Fruit fly (Drosophila melanogaster) whole organism, embryonic: ENCODE results near the gene CG14400.

Experiments used
- Aef1 ChIP-seq: fragments of 200-800 bp; sonication (Bioruptor generic); IDR thresholded peaks from 3 replicates; pipeline ENCODE4 v1.3.6; 2022; ENCODE audit warnings: missing biosample characterization, missing genetic modification characterization
- CG10274 ChIP-seq: fragments of 200-800 bp; sonication (Bioruptor generic); optimal IDR thresholded peaks from 3 replicates; lab custom pipeline; 2017; ENCODE audit warnings: missing biosample characterization, mild to moderate bottlenecking, missing genetic modification characterization
- CG11456 ChIP-seq: fragments of 200-800 bp; sonication (Bioruptor generic); IDR thresholded peaks from 3 replicates; pipeline ENCODE4 v1.3.6; 2022; ENCODE audit warnings: missing biosample characterization, missing genetic modification characterization
- CG11695 ChIP-seq: fragments of 200-800 bp; sonication (Bioruptor generic); IDR thresholded peaks from 3 replicates; pipeline ENCODE4 v1.3.6; 2022; ENCODE audit warnings: missing biosample characterization, missing genetic modification characterization
- CG12104 ChIP-seq: fragments of 200-800 bp; sonication (Bioruptor generic); optimal IDR thresholded peaks from 3 replicates; lab custom pipeline; 2016; ENCODE audit warnings: missing biosample characterization, missing genetic modification characterization
- CG12236 ChIP-seq: fragments of 200-800 bp; sonication (Bioruptor generic); optimal IDR thresholded peaks from 2 replicates; lab custom pipeline; 2016; ENCODE audit warnings: missing biosample characterization, missing genetic modification characterization
- CG12942 ChIP-seq: fragments of 200-800 bp; sonication (Bioruptor generic); optimal IDR thresholded peaks from 3 replicates; lab custom pipeline; 2016; ENCODE audit warnings: missing biosample characterization, missing genetic modification characterization
- CG15073 ChIP-seq: fragments of 200-800 bp; sonication (Bioruptor generic); optimal IDR thresholded peaks from 2 replicates; lab custom pipeline; 2016; ENCODE audit warnings: missing biosample characterization, missing genetic modification characterization
- CG15479 ChIP-seq: fragments of 200-800 bp; sonication (Bioruptor generic); optimal IDR thresholded peaks from 3 replicates; lab custom pipeline; 2019; ENCODE audit warnings: missing biosample characterization, mild to moderate bottlenecking, missing genetic modification characterization, moderate library complexity
- CG17568 ChIP-seq: fragments of 200-800 bp; sonication (Bioruptor generic); optimal IDR thresholded peaks from 2 replicates; lab custom pipeline; 2018; ENCODE audit warnings: missing biosample characterization, mild to moderate bottlenecking, missing genetic modification characterization, moderate library complexity
- CG17612 ChIP-seq: fragments of 200-800 bp; sonication (Bioruptor generic); IDR thresholded peaks from 2 replicates; pipeline ENCODE4 v1.3.6; 2022; ENCODE audit warnings: missing biosample characterization, missing genetic modification characterization
- CG1792 ChIP-seq: fragments of 200-800 bp; sonication (Bioruptor generic); optimal IDR thresholded peaks from 2 replicates; lab custom pipeline; 2016; ENCODE audit warnings: missing biosample characterization, missing genetic modification characterization
- CG18262 ChIP-seq: fragments of 200-800 bp; optimal IDR thresholded peaks from 3 replicates; lab custom pipeline; 2019; ENCODE audit warnings: missing biosample characterization, mild to moderate bottlenecking, missing genetic modification characterization, moderate library complexity
- CG3407 ChIP-seq: fragments of 200-800 bp; sonication (Bioruptor generic); optimal IDR thresholded peaks from 2 replicates; lab custom pipeline; 2018; ENCODE audit warnings: missing biosample characterization, mild to moderate bottlenecking, missing genetic modification characterization
- CG3726 ChIP-seq: fragments of 200-800 bp; sonication (Bioruptor generic); IDR thresholded peaks from 3 replicates; pipeline ENCODE4, ENCODE4 v1.3.6; 2022; ENCODE audit warnings: missing biosample characterization, missing genetic modification characterization
- CG3847 ChIP-seq: fragments of 200-800 bp; sonication (Bioruptor generic); IDR thresholded peaks from 2 replicates; pipeline ENCODE4 v1.3.6; 2022; ENCODE audit warnings: missing biosample characterization, missing genetic modification characterization
- CG6791 ChIP-seq: fragments of 200-800 bp; sonication (Bioruptor generic); IDR thresholded peaks from 3 replicates; pipeline ENCODE4 v1.3.6; 2022; ENCODE audit warnings: missing biosample characterization, missing genetic modification characterization; ENCODE audit not compliant: partially characterized antibody
- CG7963 ChIP-seq: fragments of 200-800 bp; sonication (Bioruptor generic); IDR thresholded peaks from 3 replicates; pipeline ENCODE4 v1.3.6; 2022; ENCODE audit warnings: missing biosample characterization, missing genetic modification characterization; ENCODE audit not compliant: partially characterized antibody
- CG9876 ChIP-seq: fragments of 200-800 bp; sonication (Bioruptor generic); optimal IDR thresholded peaks from 2 replicates; lab custom pipeline; 2016; ENCODE audit warnings: missing biosample characterization, missing genetic modification characterization
- Camta ChIP-seq: fragments of 200-800 bp; sonication (Bioruptor generic); optimal IDR thresholded peaks from 2 replicates; lab custom pipeline; 2016; ENCODE audit warnings: missing biosample characterization, missing genetic modification characterization
- Dp ChIP-seq: fragments of 200-800 bp; sonication (Bioruptor generic); optimal IDR thresholded peaks from 2 replicates; lab custom pipeline; 2018; ENCODE audit warnings: missing biosample characterization, mild to moderate bottlenecking, missing genetic modification characterization, moderate library complexity
- Drgx ChIP-seq: fragments of 200-800 bp; sonication (Bioruptor generic); IDR thresholded peaks from 2 replicates; pipeline ENCODE4 v1.3.6; 2022; ENCODE audit warnings: missing biosample characterization, missing genetic modification characterization
- ERR ChIP-seq: fragments of 200-800 bp; sonication (Bioruptor generic); optimal IDR thresholded peaks from 2 replicates; lab custom pipeline; 2016; ENCODE audit warnings: missing biosample characterization, missing genetic modification characterization
- Fer3 ChIP-seq: fragments of 200-800 bp; sonication (Bioruptor generic); optimal IDR thresholded peaks from 2 replicates; lab custom pipeline; 2018; ENCODE audit warnings: missing biosample characterization, mild to moderate bottlenecking, missing genetic modification characterization, moderate library complexity
- Gsc ChIP-seq: fragments of 200-800 bp; sonication (Bioruptor generic); IDR thresholded peaks from 2 replicates; pipeline ENCODE4 v1.3.6; 2022; ENCODE audit warnings: missing biosample characterization, missing genetic modification characterization
- Hmx ChIP-seq: fragments of 200-800 bp; sonication (Bioruptor generic); optimal IDR thresholded peaks from 2 replicates; lab custom pipeline; 2016; ENCODE audit warnings: missing biosample characterization, missing genetic modification characterization
- Optix ChIP-seq: fragments of 200-800 bp; sonication (Bioruptor generic); IDR thresholded peaks from 3 replicates; pipeline ENCODE4 v1.3.6; 2022; ENCODE audit warnings: missing biosample characterization, missing genetic modification characterization
- Poxn ChIP-seq: fragments of 200-800 bp; sonication (Bioruptor generic); IDR thresholded peaks from 2 replicates; pipeline ENCODE4 v1.3.6; 2022; ENCODE audit warnings: missing biosample characterization, missing genetic modification characterization
- Rfx ChIP-seq: fragments of 200-800 bp; sonication (Bioruptor generic); IDR thresholded peaks from 2 replicates; pipeline ENCODE4 v1.3.6; 2022; ENCODE audit warnings: missing biosample characterization, missing genetic modification characterization
- Taf1 ChIP-seq: fragments of 200-800 bp; sonication (Bioruptor generic); IDR thresholded peaks from 2 replicates; pipeline ENCODE4 v1.3.6; 2022; ENCODE audit warnings: missing biosample characterization, missing genetic modification characterization
- Tbp ChIP-seq: fragments of >200 bp; optimal IDR thresholded peaks from 2 replicates; lab custom pipeline; 2018; ENCODE audit warnings: missing biosample characterization, missing genetic modification characterization
- Usf ChIP-seq: fragments of 200-800 bp; sonication (Bioruptor generic); optimal IDR thresholded peaks from 2 replicates; lab custom pipeline; 2017; ENCODE audit warnings: missing genotype, missing biosample characterization, missing genetic modification characterization
- abd-A ChIP-seq: fragments of 200-800 bp; sonication (Bioruptor generic); optimal IDR thresholded peaks from 3 replicates; lab custom pipeline; 2019; ENCODE audit warnings: missing biosample characterization, mild to moderate bottlenecking, missing genetic modification characterization, moderate library complexity
- bowl ChIP-seq: fragments of 200-800 bp; sonication (Bioruptor generic); IDR thresholded peaks from 2 replicates; pipeline ENCODE4 v1.3.6; 2022; ENCODE audit warnings: missing biosample characterization, missing genetic modification characterization
- dati ChIP-seq: fragments of 200-800 bp; sonication (Bioruptor generic); IDR thresholded peaks from 2 replicates; pipeline ENCODE4 v1.3.6; 2022; ENCODE audit warnings: missing biosample characterization, missing genetic modification characterization
- dpn ChIP-seq, 2 experiments: fragments of 200-800 bp; sonication (Bioruptor generic); optimal IDR thresholded peaks; 3 replicates each; lab custom pipeline; 2016; ENCODE audit warnings: missing biosample characterization in 2 of 2, missing genetic modification characterization in 2 of 2
- fru ChIP-seq: fragments of >200 bp; optimal IDR thresholded peaks from 2 replicates; lab custom pipeline; 2017
- ftz-f1 ChIP-seq: fragments of 200-800 bp; sonication (Bioruptor generic); optimal IDR thresholded peaks from 2 replicates; lab custom pipeline; 2016; ENCODE audit warnings: missing biosample characterization, missing genetic modification characterization
- gcm2 ChIP-seq: fragments of 200-800 bp; sonication (Bioruptor generic); optimal IDR thresholded peaks from 2 replicates; lab custom pipeline; 2016; ENCODE audit warnings: missing biosample characterization, missing genetic modification characterization
- jigr1 ChIP-seq: fragments of 200-800 bp; sonication (Bioruptor generic); IDR thresholded peaks from 3 replicates; pipeline ENCODE4 v1.3.6; 2022; ENCODE audit warnings: missing biosample characterization, missing genetic modification characterization
- jumu ChIP-seq: fragments of 200-800 bp; sonication (Bioruptor generic); optimal IDR thresholded peaks from 3 replicates; lab custom pipeline; 2016; ENCODE audit warnings: missing biosample characterization, missing genetic modification characterization
- lmd ChIP-seq: fragments of 200-800 bp; sonication (Bioruptor generic); IDR thresholded peaks from 2 replicates; pipeline ENCODE4 v1.3.6; 2022; ENCODE audit warnings: missing biosample characterization, missing genetic modification characterization
- lov ChIP-seq, 2 experiments: fragments of 200-800 bp in 1 of 2; fragments of >200 bp in 1 of 2; sonication (Bioruptor generic) in 1 of 2; IDR thresholded peaks in 1 of 2; optimal IDR thresholded peaks in 1 of 2; 2 replicates in 1 of 2; 3 replicates in 1 of 2; pipeline versions ENCODE4 v1.3.6 to Lab custom; 2017 to 2022; ENCODE audit warnings: missing biosample characterization in 1 of 2, missing genetic modification characterization in 1 of 2
- odd ChIP-seq: fragments of 200-800 bp; sonication (Bioruptor generic); optimal IDR thresholded peaks from 2 replicates; lab custom pipeline; 2017; ENCODE audit warnings: missing biosample characterization, mild to moderate bottlenecking, missing genetic modification characterization
- peb ChIP-seq: fragments of 200-800 bp; sonication (Bioruptor generic); IDR thresholded peaks from 2 replicates; pipeline ENCODE4 v1.3.6; 2022; ENCODE audit warnings: missing biosample characterization, missing genetic modification characterization
- run ChIP-seq: fragments of 200-800 bp; sonication (Bioruptor generic); optimal IDR thresholded peaks from 3 replicates; lab custom pipeline; 2018; ENCODE audit warnings: missing biosample characterization, mild to moderate bottlenecking, missing genetic modification characterization
- salm ChIP-seq: fragments of 200-800 bp; sonication (Bioruptor generic); optimal IDR thresholded peaks from 2 replicates; lab custom pipeline; 2018; ENCODE audit warnings: missing biosample characterization, mild to moderate bottlenecking, missing genetic modification characterization
- slbo ChIP-seq: fragments of 200-800 bp; sonication (Bioruptor generic); IDR thresholded peaks from 2 replicates; pipeline ENCODE4 v1.3.6; 2022; ENCODE audit warnings: missing biosample characterization, missing genetic modification characterization
- so ChIP-seq: fragments of 200-800 bp; sonication (Bioruptor generic); IDR thresholded peaks from 3 replicates; pipeline ENCODE4 v1.3.6; 2022; ENCODE audit warnings: missing biosample characterization, missing genetic modification characterization
- sqz ChIP-seq: fragments of 200-800 bp; sonication (Bioruptor generic); optimal IDR thresholded peaks from 3 replicates; lab custom pipeline; 2018; ENCODE audit warnings: missing biosample characterization, mild to moderate bottlenecking, missing genetic modification characterization
- tin ChIP-seq: fragments of 200-800 bp; sonication (Bioruptor generic); optimal IDR thresholded peaks from 3 replicates; lab custom pipeline; 2016; ENCODE audit warnings: missing biosample characterization, missing genetic modification characterization
- tna ChIP-seq: fragments of 200-800 bp; sonication (Bioruptor generic); IDR thresholded peaks from 2 replicates; pipeline ENCODE4 v1.3.6; 2022; ENCODE audit warnings: missing biosample characterization, missing genetic modification characterization; ENCODE audit not compliant: partially characterized antibody

The CG14400 gene

dm6 chr2L:20896681-20897341 lies 39.1 kb upstream of the CG14400 start (continued):
- TF ChIP-seq Taf1 (GFP tag; lab: Robert Waterston, UW) (no peak), lmd (no peak), CG11456 (GFP tag; lab: Robert Waterston, UW) (no peak), CG3726 (GFP tag; lab: Robert Waterston, UW) (no peak), Optix (GFP tag; lab: Robert Waterston, UW) (0 out of 3 replicates have a peak, but pooled peaks have one; percentile 5), gcm2 (no peak), CG11695 (GFP tag; lab: Robert Waterston, UW) (0 out of 3 replicates have a peak, but pooled peaks have one; percentile 29), bowl (no peak), dpn (GFP tag; optimal IDR thresholded peaks at IDR 0.05; lab: Kevin White, UChicago) (no peak), CG18262 (tag; lab: Kevin White, UChicago) (peak; percentile 35), CG17612 (no peak), Fer3 (tag; lab: Kevin White, UChicago) (peak; percentile 46), ftz-f1 (GFP tag; lab: Kevin White, UChicago) (no peak), ERR (no peak), Hmx (GFP tag; lab: Kevin White, UChicago) (no peak), Tbp (GFP tag; lab: Kevin White, UChicago) (no peak), Usf (GFP tag; lab: Kevin White, UChicago) (no peak), jumu (GFP tag; lab: Kevin White, UChicago) (no peak), CG10274 (no peak), Gsc (GFP tag; lab: Robert Waterston, UW) (no peak), CG15479 (GFP tag; lab: Kevin White, UChicago) (no peak), CG1792 (GFP tag; lab: Kevin White, UChicago) (peak; percentile 26), Camta (peak; percentile 28), sqz (peak; percentile 61), CG3847 (GFP tag; lab: Robert Waterston, UW) (no peak), Drgx (GFP tag; lab: Robert Waterston, UW) (no peak), run (tag; lab: Kevin White, UChicago) (peak; percentile 46), slbo (GFP tag; lab: Robert Waterston, UW) (no peak), odd (GFP tag; lab: Kevin White, UChicago) (peak; percentile 53), CG15073 (GFP tag; lab: Kevin White, UChicago) (no peak), Dp (no peak), peb (GFP tag; lab: Robert Waterston, UW) (no peak), CG12104 (GFP tag; lab: Kevin White, UChicago) (peak; percentile 35), CG7963 (GFP tag; lab: Robert Waterston, UW) (no peak), fru (lab: Kevin White, UChicago) (no peak), so (peak; percentile 62; the same call in 2 of the 3 replicates), tna (GFP tag; lab: Robert Waterston, UW) (no peak), jigr1 (GFP tag; lab: Robert Waterston, UW) (no peak), CG12236 (GFP tag; lab: Kevin White, UChicago) (peak; percentile 40), tin (no peak), dati (no peak), abd-A (tag; lab: Kevin White, UChicago) (no peak), lov (optimal IDR thresholded peaks at IDR 0.05; lab: Kevin White, UChicago) (no peak), lov (GFP tag; IDR thresholded peaks at IDR 0.05; lab: Robert Waterston, UW) (no peak), salm (tag; lab: Kevin White, UChicago) (peak; percentile 13), CG17568 (peak; percentile 78), CG9876 (GFP tag; lab: Kevin White, UChicago) (no peak), CG6791 (no peak), Aef1 (no peak), CG12942 (GFP tag; lab: Kevin White, UChicago) (no peak), Poxn (GFP tag; lab: Robert Waterston, UW) (no peak), CG3407 (GFP tag; lab: Kevin White, UChicago) (peak; percentile 65), Rfx (no peak)
